Fruit fly (Drosophila melanogaster) S2 (cell line): Measurements from ENCODE around the gene CG31800.

Experiments
- CG8478 ChIP-seq: fragments of >200 bp; optimal IDR thresholded peaks from 2 replicates; lab custom pipeline; 2018
- CTCF ChIP-seq, 2 experiments: fragments of >200 bp; optimal IDR thresholded peaks; 2 replicates each; lab custom pipeline; 2018

CG31800 gene

dm6 chr2L:19002468-19002867 is 31.9 kb downstream of the CG31800 start:
- TF ChIP-seq CTCF (optimal IDR thresholded peaks at IDR 0.05; lab: Kevin White, UChicago), result no peak
- no peak for TF ChIP-seq CG8478

dm6 chr2L:18997148-18997547 is 37.2 kb downstream of the CG31800 start, which contains the start of gene CG31792:
Gene CG31792 (plus strand): TSS chr2L:18997448.
- TF ChIP-seq CTCF (optimal IDR thresholded peaks at IDR 0.05; lab: Kevin White, UChicago), result no peak
- TF ChIP-seq CG8478, result no peak

- TF ChIP-seq CTCF (optimal IDR thresholded peaks at IDR 0.05; lab: Kevin White, UChicago), result no peak
- no peak for TF ChIP-seq CG8478
Measured at dm6 chr2L:18995660-18996417, 38.5 kb downstream of the CG31800 start, which contains the start of gene CG10650. Gene CG10650 (minus strand): TSS chr2L:18995934.

- no peak for TF ChIP-seq CTCF (optimal IDR thresholded peaks at IDR 0.05; lab: Kevin White, UChicago)
- TF ChIP-seq CG8478, result no peak
Measured at dm6 chr2L:18992196-18992595, 42.2 kb downstream of the CG31800 start, which contains the start of gene CG46465. Gene CG46465 (plus strand): TSS chr2L:18992496.

- TF ChIP-seq CTCF (optimal IDR thresholded peaks at IDR 0.05; lab: Kevin White, UChicago) (no peak), CG8478 (no peak)
Measured at dm6 chr2L:18990720-18991119, 43.7 kb downstream of the CG31800 start, which contains the start of gene CG15169. Gene CG15169 (plus strand): TSS chr2L:18991020.

- TF ChIP-seq CG8478, result no peak
- TF ChIP-seq CTCF (optimal IDR thresholded peaks at IDR 0.05; lab: Kevin White, UChicago), result no peak
Measured at dm6 chr2L:18990133-18990532, 44.2 kb downstream of the CG31800 start, which contains the start of gene CG15170. Gene CG15170 (minus strand): TSS chr2L:18990233.

- TF ChIP-seq CG8478, result no peak
- no peak for TF ChIP-seq CTCF (optimal IDR thresholded peaks at IDR 0.05; lab: Kevin White, UChicago)
Measured at dm6 chr2L:18987078-18987895, 47.1 kb downstream of the CG31800 start, which contains the start of the genes Swip-1 and EMC5. Gene Swip-1 (minus strand): TSS chr2L:18987280. Gene EMC5 (plus strand): TSS chr2L:18987707.

dm6 chr2L:18986125-18986498 is 48.3 kb downstream of the CG31800 start:
- TF ChIP-seq CG8478 (no peak), CTCF (optimal IDR thresholded peaks at IDR 0.05; lab: Kevin White, UChicago) (no peak)

dm6 chr2L:18985201-18986124 is 48.9 kb downstream of the CG31800 start:
- TF ChIP-seq CTCF (optimal IDR thresholded peaks at IDR 0.05; lab: Kevin White, UChicago) (no peak), CG8478 (no peak)

dm6 chr2L:18984158-18984557 is 50.2 kb downstream of the CG31800 start:
- TF ChIP-seq CTCF (optimal IDR thresholded peaks at IDR 0.05; lab: Kevin White, UChicago) (no peak), CG8478 (no peak)
